Worm (Caenorhabditis elegans) whole organism, L4 larva: ENCODE results near the gene cccp-1.

Source experiments
- ceh-32 ChIP-seq: sonication (generic microtip); optimal IDR thresholded peaks from 2 replicates; lab custom pipeline; 2016; ENCODE audit warnings: mild to moderate bottlenecking, missing genetic modification characterization, missing compliant biosample characterization; ENCODE audit not compliant: poor library complexity
- nhr-76 ChIP-seq: fragments of 150-350 bp; optimal IDR thresholded peaks from 2 replicates; lab custom pipeline; 2014; ENCODE audit warnings: missing biosample characterization, missing genetic modification characterization

ce11 chrIII:12424066-12424465 is 48.6 kb upstream of the cccp-1 start:
- no peak for TF ChIP-seq nhr-76 (tag; lab: Kevin White, UChicago)
- no peak for TF ChIP-seq ceh-32
